Fruit fly (Drosophila melanogaster): Measurements from ENCODE around the gene daw.

The daw gene

dm6 chr2L:2804634-2805311, at the start of gene daw:
Gene daw, plus strand, starts transcription at chr2L:2805261.
- TF ChIP-seq CG12769 (tag; optimal IDR thresholded peaks at IDR 0.05) (peak; percentile 68), Med (GFP tag) (peak; percentile 60), CG34376 (GFP tag; optimal IDR thresholded peaks at IDR 0.05) (peak; percentile 85), CG9609 (GFP tag; optimal IDR thresholded peaks at IDR 0.05) (no peak), Blimp-1 (GFP tag; optimal IDR thresholded peaks at IDR 0.05) (peak; percentile 26), CG11504 (tag; optimal IDR thresholded peaks at IDR 0.05) (no peak), bsh (GFP tag; optimal IDR thresholded peaks at IDR 0.05) (peak in 1 of 2 experiments; percentile 77), Drgx (GFP tag; IDR thresholded peaks at IDR 0.05) (0 out of 2 replicates have a peak, but pooled peaks have one; percentile 24), Oaz (GFP tag; IDR thresholded peaks at IDR 0.05) (no peak), sob (GFP tag; IDR thresholded peaks at IDR 0.05) (peak; percentile 22; the same call in 1 of the 2 replicates), sima (GFP tag; optimal IDR thresholded peaks at IDR 0.05) (no peak), Aef1 (GFP tag; IDR thresholded peaks at IDR 0.05) (no peak), CG31441 (GFP tag; IDR thresholded peaks at IDR 0.05) (no peak), CG1832 (GFP tag; optimal IDR thresholded peaks at IDR 0.05) (peak; percentile 20), CG7745 (tag; optimal IDR thresholded peaks at IDR 0.05) (no peak), sug (tag; optimal IDR thresholded peaks at IDR 0.05) (peak; percentile 93), GATAe (GFP tag; conservative IDR thresholded peaks at IDR 0.05) (no peak), B-H2 (GFP tag; optimal IDR thresholded peaks at IDR 0.05) (no peak), zen (tag; optimal IDR thresholded peaks at IDR 0.05) (no peak), CG6765 (GFP tag; optimal IDR thresholded peaks at IDR 0.05) (no peak), Dfd (GFP tag; optimal IDR thresholded peaks at IDR 0.05) (no peak), CG13624 (GFP tag; optimal IDR thresholded peaks at IDR 0.05) (peak; percentile 81), Myb (GFP tag; optimal IDR thresholded peaks at IDR 0.05) (no peak), CG10565 (GFP tag; optimal IDR thresholded peaks at IDR 0.05) (no peak), luna (GFP tag; optimal IDR thresholded peaks at IDR 0.05) (no peak), ham (GFP tag; IDR thresholded peaks at IDR 0.05) (0 out of 2 replicates have a peak, but pooled peaks have one; percentile 20), CG2712 (tag; optimal IDR thresholded peaks at IDR 0.05) (no peak), HmgD (GFP tag; optimal IDR thresholded peaks at IDR 0.05) (peak; percentile 23), C15 (GFP tag; IDR thresholded peaks at IDR 0.05) (no peak), amos (GFP tag; IDR thresholded peaks at IDR 0.05; ENCODE audit: partially characterized antibody) (no peak), CG11247 (GFP tag; IDR thresholded peaks at IDR 0.05) (no peak), Opbp (GFP tag; IDR thresholded peaks at IDR 0.05; ENCODE audit: partially characterized antibody) (no peak), Hr78 (GFP tag; optimal IDR thresholded peaks at IDR 0.05) (peak in 1 of 2 experiments; percentile 23), CG4854 (GFP tag; optimal IDR thresholded peaks at IDR 0.05) (no peak), CG34224 (GFP tag; IDR thresholded peaks at IDR 0.05; ENCODE audit: partially characterized antibody) (peak; percentile 13; the same call in 1 of the 3 replicates), lab (GFP tag; optimal IDR thresholded peaks at IDR 0.05) (peak; percentile 60), kah (GFP tag; optimal IDR thresholded peaks at IDR 0.05) (no peak), sna (GFP tag; IDR thresholded peaks at IDR 0.05; ENCODE audit: partially characterized antibody) (peak; percentile 56; the same call in 1 of the 2 replicates), CG18619 (GFP tag; optimal IDR thresholded peaks at IDR 0.05) (no peak), Nf-YC (tag; optimal IDR thresholded peaks at IDR 0.05) (peak; percentile 40), p53 (GFP tag; optimal IDR thresholded peaks at IDR 0.05) (no peak), CG5180 (GFP tag; optimal IDR thresholded peaks at IDR 0.05) (peak; percentile 99), CG4282 (GFP tag; optimal IDR thresholded peaks at IDR 0.05) (no peak), ERR (GFP tag; optimal IDR thresholded peaks at IDR 0.05) (peak; percentile 22), row (GFP tag; IDR thresholded peaks at IDR 0.05) (no peak), tll (GFP tag; optimal IDR thresholded peaks at IDR 0.05) (no peak), CG10543 (GFP tag; optimal IDR thresholded peaks at IDR 0.05) (peak; percentile 52), chif (GFP tag; optimal IDR thresholded peaks at IDR 0.05) (no peak)

Measured in whole organism, embryonic.